Worm (Caenorhabditis elegans): Measurements from ENCODE around the gene srj-50.

- TF ChIP-seq him-1 (tag; optimal IDR thresholded peaks at IDR 0.05) (no peak), W03F9.2 (tag; optimal IDR thresholded peaks at IDR 0.05) (no peak), dao-5 (tag; optimal IDR thresholded peaks at IDR 0.05) (no peak)
Measured at ce11 chrV:2809443-2809842, 23.3 kb upstream of the srj-50 start.
